Worm (Caenorhabditis elegans) whole organism, L3 larva: Measurements from ENCODE around the gene cyp-14A1.
A peak's percentile ranks its signal among the peaks of the same experiment; 100 is the strongest.

Experiments
- R02D3.7 ChIP-seq: fragments of 150-350 bp; optimal IDR thresholded peaks from 2 replicates; lab custom pipeline; 2014; ENCODE audit warnings: missing biosample characterization, missing genetic modification characterization
- ZK546.5 ChIP-seq: sonication (generic microtip); optimal IDR thresholded peaks from 2 replicates; lab custom pipeline; 2017; ENCODE audit warnings: missing biosample characterization, missing genetic modification characterization
- aly-2 ChIP-seq: fragments of 150-350 bp; optimal IDR thresholded peaks from 2 replicates; lab custom pipeline; 2014; ENCODE audit warnings: missing biosample characterization, missing genetic modification characterization
- ama-1 ChIP-seq: fragments of 150-350 bp; optimal IDR thresholded peaks from 2 replicates; lab custom pipeline; 2018
- ceh-16 ChIP-seq: sonication (generic microtip); optimal IDR thresholded peaks from 2 replicates; lab custom pipeline; 2017; ENCODE audit warnings: missing biosample characterization, missing genetic modification characterization
- ceh-28 ChIP-seq: fragments of 150-350 bp; optimal IDR thresholded peaks from 2 replicates; lab custom pipeline; 2014; ENCODE audit warnings: missing biosample characterization, missing genetic modification reagents, missing genetic modification characterization
- ceh-82 ChIP-seq: fragments of 150-350 bp; optimal IDR thresholded peaks from 2 replicates; lab custom pipeline; 2014; ENCODE audit warnings: missing biosample characterization, missing genetic modification characterization
- ceh-9 ChIP-seq: sonication (generic microtip); optimal IDR thresholded peaks from 2 replicates; lab custom pipeline; 2018; ENCODE audit warnings: missing biosample characterization, missing genetic modification characterization
- daf-12 ChIP-seq: fragments of 150-350 bp; optimal IDR thresholded peaks from 2 replicates; lab custom pipeline; 2014; ENCODE audit warnings: missing biosample characterization, missing genetic modification reagents, missing genetic modification characterization
- egl-5 ChIP-seq: fragments of 150-350 bp; optimal IDR thresholded peaks from 2 replicates; lab custom pipeline; 2017; ENCODE audit warnings: missing biosample characterization, missing genetic modification reagents, missing genetic modification characterization, inconsistent platforms
- elt-1 ChIP-seq: fragments of 150-350 bp; optimal IDR thresholded peaks from 2 replicates; lab custom pipeline; 2014; ENCODE audit warnings: missing biosample characterization, missing genetic modification characterization
- elt-2 ChIP-seq: sonication (generic microtip); optimal IDR thresholded peaks from 2 replicates; lab custom pipeline; 2016; ENCODE audit warnings: missing genetic modification reagents, mild to moderate bottlenecking, missing genetic modification characterization, missing compliant biosample characterization
- fkh-10 ChIP-seq: sonication (generic microtip); optimal IDR thresholded peaks from 2 replicates; lab custom pipeline; 2017; ENCODE audit warnings: missing biosample characterization, missing genetic modification reagents, missing genetic modification characterization
- fos-1 ChIP-seq: fragments of 150-350 bp; optimal IDR thresholded peaks from 2 replicates; lab custom pipeline; 2014; ENCODE audit warnings: missing biosample characterization, missing genetic modification characterization
- lin-15B ChIP-seq: fragments of 150-350 bp; optimal IDR thresholded peaks from 2 replicates; lab custom pipeline; 2014; ENCODE audit warnings: missing biosample characterization, missing genetic modification characterization
- lin-39 ChIP-seq: fragments of 150-350 bp; optimal IDR thresholded peaks from 2 replicates; lab custom pipeline; 2018; ENCODE audit warnings: missing biosample characterization, missing genetic modification reagents, missing genetic modification characterization
- mdl-1 ChIP-seq: fragments of 150-350 bp; optimal IDR thresholded peaks from 2 replicates; lab custom pipeline; 2014; ENCODE audit warnings: missing biosample characterization, missing genetic modification characterization
- mml-1 ChIP-seq: fragments of 150-350 bp; sonication (generic microtip); optimal IDR thresholded peaks from 3 replicates; lab custom pipeline; 2014; ENCODE audit warnings: missing biosample characterization, missing genetic modification characterization
- nhr-12 ChIP-seq: fragments of 150-350 bp; optimal IDR thresholded peaks from 2 replicates; lab custom pipeline; 2014; ENCODE audit warnings: missing biosample characterization, missing genetic modification characterization
- nhr-23 ChIP-seq: fragments of 150-350 bp; optimal IDR thresholded peaks from 2 replicates; lab custom pipeline; 2014; ENCODE audit warnings: missing biosample characterization, missing genetic modification reagents, missing genetic modification characterization
- nhr-237 ChIP-seq: fragments of 150-350 bp; optimal IDR thresholded peaks from 2 replicates; lab custom pipeline; 2014; ENCODE audit warnings: missing biosample characterization, missing genetic modification characterization
- nhr-25 ChIP-seq: sonication (generic microtip); optimal IDR thresholded peaks from 2 replicates; lab custom pipeline; 2017; ENCODE audit warnings: missing biosample characterization, missing genetic modification characterization
- nhr-28 ChIP-seq: fragments of 150-350 bp; optimal IDR thresholded peaks from 2 replicates; lab custom pipeline; 2014; ENCODE audit warnings: missing biosample characterization, missing genetic modification characterization
- nhr-43 ChIP-seq: sonication (generic microtip); optimal IDR thresholded peaks from 2 replicates; lab custom pipeline; 2016; ENCODE audit warnings: mild to moderate bottlenecking, missing genetic modification characterization, missing compliant biosample characterization; ENCODE audit not compliant: poor library complexity, severe bottlenecking
- nhr-76 ChIP-seq: fragments of 150-350 bp; sonication (generic microtip); optimal IDR thresholded peaks from 5 replicates; lab custom pipeline; 2014; ENCODE audit warnings: missing biosample characterization, missing genetic modification characterization
- nhr-77 ChIP-seq: fragments of 150-350 bp; optimal IDR thresholded peaks from 2 replicates; lab custom pipeline; 2014; ENCODE audit warnings: missing biosample characterization, missing genetic modification characterization
- pha-4 ChIP-seq: fragments of 150-350 bp; optimal IDR thresholded peaks from 2 replicates; lab custom pipeline; 2014; ENCODE audit warnings: missing biosample characterization, missing genetic modification reagents, missing genetic modification characterization
- pqm-1 ChIP-seq: fragments of 150-350 bp; optimal IDR thresholded peaks from 2 replicates; lab custom pipeline; 2017; ENCODE audit warnings: missing biosample characterization, missing genetic modification characterization, inconsistent platforms
- sea-2 ChIP-seq: fragments of 150-350 bp; sonication (generic microtip); optimal IDR thresholded peaks from 4 replicates; lab custom pipeline; 2014; ENCODE audit warnings: missing biosample characterization, missing genetic modification reagents, missing genetic modification characterization
- snpc-4 ChIP-seq: fragments of 150-350 bp; optimal IDR thresholded peaks from 2 replicates; lab custom pipeline; 2014; ENCODE audit warnings: missing biosample characterization, missing genetic modification characterization
- unc-39 ChIP-seq: sonication (generic microtip); optimal IDR thresholded peaks from 4 replicates; lab custom pipeline; 2017; ENCODE audit warnings: missing biosample characterization, missing genetic modification characterization
- unc-62 ChIP-seq: fragments of 150-350 bp; sonication (generic microtip); optimal IDR thresholded peaks from 4 replicates; lab custom pipeline; 2014; ENCODE audit warnings: missing biosample characterization, missing genetic modification reagents, missing genetic modification characterization
- zag-1 ChIP-seq: fragments of 150-350 bp; optimal IDR thresholded peaks from 2 replicates; lab custom pipeline; 2014; ENCODE audit warnings: missing biosample characterization, missing genetic modification characterization
- ztf-11 ChIP-seq: fragments of 150-350 bp; optimal IDR thresholded peaks from 2 replicates; lab custom pipeline; 2014; ENCODE audit warnings: missing biosample characterization, missing genetic modification characterization
- ztf-4 ChIP-seq: fragments of 150-350 bp; optimal IDR thresholded peaks from 2 replicates; lab custom pipeline; 2014; ENCODE audit warnings: missing biosample characterization, missing genetic modification characterization

Gene cyp-14A1

DNA sequence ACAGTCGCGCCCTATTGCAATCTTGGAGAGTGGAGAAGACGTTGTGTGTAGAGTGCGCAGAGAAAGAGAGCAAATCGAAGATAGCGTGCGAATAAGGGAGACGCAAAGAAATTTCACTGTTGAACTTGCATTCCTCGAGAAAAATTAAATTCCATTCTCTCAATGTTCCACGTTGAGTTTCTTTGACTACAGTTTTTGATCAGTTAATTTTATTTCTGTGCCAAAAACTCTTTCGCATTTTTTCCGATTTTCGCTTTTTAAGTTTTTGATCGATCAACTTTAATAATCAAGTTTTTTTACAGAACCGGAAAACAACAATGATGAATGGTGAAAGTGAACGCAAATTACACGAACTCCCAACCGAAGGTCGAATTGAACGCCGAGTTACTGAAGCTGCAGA is 30.1 kb downstream of the cyp-14A1 start, which contains the start of gene K08H2.3:
TSS of gene K08H2.3 (plus strand) at position 301 of the 400 bp plus-strand sequence.
- TF ChIP-seq elt-2 (tag; lab: Kevin White, UChicago) (no peak), lin-15B (tag; lab: Kevin White, UChicago) (peak; percentile 22)

DNA sequence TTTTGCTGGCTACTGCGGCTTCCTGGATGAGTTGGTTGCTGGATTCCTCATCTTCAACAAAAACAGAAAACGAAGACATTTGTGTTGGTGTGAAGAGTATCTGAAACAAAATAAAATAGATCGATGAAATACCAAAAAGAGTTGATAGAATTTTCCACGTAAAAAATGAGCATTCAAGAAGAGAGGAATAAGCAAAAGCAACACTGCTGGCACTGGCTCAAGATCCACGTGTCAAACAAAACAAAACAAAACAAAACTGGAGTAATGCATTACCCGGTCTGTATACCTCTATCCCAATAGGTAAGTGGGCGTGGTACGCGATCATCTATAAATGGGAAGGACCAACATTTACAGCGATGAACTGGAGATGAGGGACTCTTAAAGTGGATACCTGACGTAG is 32.3 kb downstream of the cyp-14A1 start, which contains the start of gene K08H2.2:
TSS of gene K08H2.2 (minus strand) at position 101 of the 400 bp plus-strand sequence.
- TF ChIP-seq nhr-237 (tag; lab: Kevin White, UChicago) (no peak), lin-15B (tag; lab: Kevin White, UChicago) (no peak), nhr-43 (tag; lab: Kevin White, UChicago) (no peak), R02D3.7 (tag; lab: Kevin White, UChicago) (no peak), nhr-76 (tag; lab: Kevin White, UChicago) (no peak), ceh-16 (tag; lab: Kevin White, UChicago) (no peak), elt-1 (no peak), nhr-77 (tag; lab: Kevin White, UChicago) (no peak), nhr-28 (tag; lab: Kevin White, UChicago) (no peak), elt-2 (tag; lab: Kevin White, UChicago) (no peak), ztf-11 (tag; lab: Kevin White, UChicago) (no peak), ama-1 (lab: Kevin White, UChicago) (no peak), nhr-23 (tag; lab: Kevin White, UChicago) (no peak)

ce11 chrX:13232259-13232658 is 34.9 kb downstream of the cyp-14A1 start, which contains the start of gene bgnt-1.5:
bgnt-1.5 (minus strand) TSS chrX:13232359.
- no peak for TF ChIP-seq ceh-16 (tag; lab: Kevin White, UChicago)
- no peak for TF ChIP-seq daf-12
- TF ChIP-seq mml-1: no peak
- TF ChIP-seq aly-2 (tag; lab: Kevin White, UChicago): no peak
- no peak for TF ChIP-seq nhr-43 (tag; lab: Kevin White, UChicago)
- no peak for TF ChIP-seq nhr-76 (tag; lab: Kevin White, UChicago)
- no peak for TF ChIP-seq nhr-12 (tag; lab: Kevin White, UChicago)
- TF ChIP-seq pqm-1: no peak
- no peak for TF ChIP-seq nhr-25
- TF ChIP-seq sea-2: no peak
- TF ChIP-seq ceh-9 (tag; lab: Kevin White, UChicago): no peak
- TF ChIP-seq ceh-82 (tag; lab: Kevin White, UChicago): no peak
- TF ChIP-seq nhr-23 (tag; lab: Kevin White, UChicago): no peak
- TF ChIP-seq ceh-28 (tag; lab: Kevin White, UChicago): no peak
- no peak for TF ChIP-seq elt-1
- no peak for TF ChIP-seq elt-2 (tag; lab: Kevin White, UChicago)
- no peak for TF ChIP-seq unc-39 (tag; lab: Kevin White, UChicago)
- TF ChIP-seq nhr-237 (tag; lab: Kevin White, UChicago): no peak
- TF ChIP-seq pha-4 (tag; lab: Kevin White, UChicago): no peak

DNA sequence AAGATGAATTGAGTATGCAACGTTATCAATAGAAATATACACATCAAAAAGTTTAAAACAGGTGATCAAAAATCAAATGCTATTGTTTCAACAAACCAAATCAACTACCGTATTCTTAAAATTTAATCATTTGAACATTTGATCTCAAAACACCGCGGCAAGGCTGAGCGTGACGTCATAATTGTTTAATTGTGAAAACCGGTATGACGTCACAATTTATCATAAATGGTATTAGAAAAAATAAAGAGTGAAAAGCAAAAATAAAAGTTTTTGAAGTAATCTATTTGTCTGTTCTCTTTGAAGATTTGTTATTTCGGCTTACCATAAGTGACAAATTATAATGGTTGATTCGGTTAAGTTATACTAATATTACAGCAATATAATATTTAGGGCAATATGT is 39.4 kb downstream of the cyp-14A1 start:
- TF ChIP-seq ama-1 (lab: Kevin White, UChicago) (no peak), unc-62 (GFP tag; lab: Kevin White, UChicago) (no peak), ZK546.5 (tag; lab: Kevin White, UChicago) (no peak), sea-2 (no peak), ztf-4 (tag; lab: Kevin White, UChicago) (no peak), fos-1 (tag; lab: Kevin White, UChicago) (no peak), lin-39 (tag; lab: Kevin White, UChicago) (no peak), nhr-12 (tag; lab: Kevin White, UChicago) (no peak), fkh-10 (no peak), zag-1 (tag; lab: Kevin White, UChicago) (no peak), ceh-16 (tag; lab: Kevin White, UChicago) (no peak), snpc-4 (tag; lab: Kevin White, UChicago) (no peak)

DNA sequence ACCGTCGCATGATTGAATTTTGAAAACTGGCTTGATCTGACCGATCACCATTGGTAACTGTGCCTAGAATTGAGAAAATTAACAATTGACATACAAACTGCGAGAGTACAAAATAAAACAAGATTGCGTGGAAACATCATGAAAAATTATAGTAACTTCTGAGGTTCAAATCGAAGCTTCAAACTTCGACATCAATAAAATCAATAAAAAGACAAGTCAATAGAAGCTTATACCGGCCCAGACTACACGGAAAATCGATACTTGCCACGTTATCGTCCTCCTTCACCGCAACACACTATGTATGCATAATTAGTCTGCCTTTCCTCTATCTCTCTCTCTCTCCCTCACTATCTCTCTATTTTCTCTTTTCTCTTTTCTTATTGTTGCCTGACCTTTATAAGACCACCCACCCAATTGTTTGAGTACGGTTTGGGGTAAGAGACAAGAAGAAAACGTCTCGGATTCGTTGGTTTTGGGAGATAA is 40.5 kb downstream of the cyp-14A1 start, which contains the start of gene skr-21:
TSS of gene skr-21 (minus strand) at position 51 of the 483 bp plus-strand sequence.
- TF ChIP-seq nhr-25: peak; percentile 11
- TF ChIP-seq mdl-1 (tag; lab: Kevin White, UChicago): no peak
- TF ChIP-seq egl-5: no peak
- peak; percentile 64 for TF ChIP-seq ceh-28 (tag; lab: Kevin White, UChicago)
- TF ChIP-seq unc-39 (tag; lab: Kevin White, UChicago): no peak
- no peak for TF ChIP-seq nhr-23 (tag; lab: Kevin White, UChicago)
- TF ChIP-seq elt-2 (tag; lab: Kevin White, UChicago): peak; percentile 1
